Fruit fly (Drosophila melanogaster): Measurements from ENCODE around the gene CG11927.
A peak's percentile ranks its signal among the peaks of the same experiment; 100 is the strongest.

Gene CG11927

dm6 chr2L:4810697-4811490 is 36.7 kb upstream of the CG11927 start (continued):
- TF ChIP-seq CG8388 (GFP tag; optimal IDR thresholded peaks at IDR 0.05) = peak; percentile 56
- peak; percentile 89 for TF ChIP-seq Ets65A (GFP tag)
- no peak for TF ChIP-seq usp (GFP tag; optimal IDR thresholded peaks at IDR 0.05)
- TF ChIP-seq H15 (GFP tag; IDR thresholded peaks at IDR 0.05) = no peak
- TF ChIP-seq Dek (tag; optimal IDR thresholded peaks at IDR 0.05) = peak; percentile 61
- TF ChIP-seq jumu (GFP tag; optimal IDR thresholded peaks at IDR 0.05) = no peak
- TF ChIP-seq CG34422 (GFP tag; IDR thresholded peaks at IDR 0.05) = no peak
- peak; percentile 37 for TF ChIP-seq CG2116 (GFP tag; optimal IDR thresholded peaks at IDR 0.05)
- no peak for TF ChIP-seq CG7372 (GFP tag; IDR thresholded peaks at IDR 0.05)
- peak; percentile 71 for TF ChIP-seq slbo (GFP tag; IDR thresholded peaks at IDR 0.05)
- no peak for TF ChIP-seq CG12299 (tag; optimal IDR thresholded peaks at IDR 0.05)
- no peak for TF ChIP-seq CG10321 (GFP tag; IDR thresholded peaks at IDR 0.05)
- no peak for TF ChIP-seq Deaf1 (tag; optimal IDR thresholded peaks at IDR 0.05)
- TF ChIP-seq CG9817 (tag; optimal IDR thresholded peaks at IDR 0.05) = peak; percentile 44
- TF ChIP-seq gsb (GFP tag; IDR thresholded peaks at IDR 0.05) = no peak
- no peak for TF ChIP-seq unc-4 (GFP tag; IDR thresholded peaks at IDR 0.05; ENCODE audit: partially characterized antibody)
- TF ChIP-seq CG2199 (GFP tag; IDR thresholded peaks at IDR 0.05) = no peak
- TF ChIP-seq CG11723 (GFP tag; optimal IDR thresholded peaks at IDR 0.05) = peak; percentile 70
- peak; percentile 24; the same call in 1 of the 2 replicates for TF ChIP-seq CG17328 (GFP tag; IDR thresholded peaks at IDR 0.05)
- TF ChIP-seq MTF-1 (GFP tag; optimal IDR thresholded peaks at IDR 0.05; ENCODE audit: borderline replicate concordance) = no peak
- TF ChIP-seq Dad (GFP tag; optimal IDR thresholded peaks at IDR 0.05) = peak; percentile 9
- TF ChIP-seq Fer1 (GFP tag; optimal IDR thresholded peaks at IDR 0.05) = peak; percentile 7
- peak; percentile 36 for TF ChIP-seq ac (GFP tag; optimal IDR thresholded peaks at IDR 0.05)
- TF ChIP-seq Hmx (GFP tag; optimal IDR thresholded peaks at IDR 0.05) = peak; percentile 53

dm6 chr2L:4811491-4812058 is 36.0 kb upstream of the CG11927 start:
- TF ChIP-seq chm (GFP tag; IDR thresholded peaks at IDR 0.05) = peak; percentile 77
- TF ChIP-seq lmd (GFP tag; IDR thresholded peaks at IDR 0.05) = no peak
- peak; percentile 76 for TF ChIP-seq Bgb (GFP tag; IDR thresholded peaks at IDR 0.05; ENCODE audit: partially characterized antibody)
- TF ChIP-seq Dip3 (GFP tag; optimal IDR thresholded peaks at IDR 0.05) = no peak
- TF ChIP-seq CG4328 (GFP tag; optimal IDR thresholded peaks at IDR 0.05) = peak; percentile 31
- TF ChIP-seq Dfd (GFP tag; optimal IDR thresholded peaks at IDR 0.05) = peak in 1 of 2 experiments; percentile 33
- TF ChIP-seq E2f2 (GFP tag; IDR thresholded peaks at IDR 0.05) = no peak
- peak; percentile 43; the same call in 1 of the 3 replicates for TF ChIP-seq Dbx (GFP tag; IDR thresholded peaks at IDR 0.05)
- TF ChIP-seq HHEX (GFP tag; optimal IDR thresholded peaks at IDR 0.05) = no peak
- no peak for TF ChIP-seq Ravus (GFP tag; IDR thresholded peaks at IDR 0.05)
- TF ChIP-seq BtbVII (GFP tag; optimal IDR thresholded peaks at IDR 0.05) = peak; percentile 36
- TF ChIP-seq run (tag; optimal IDR thresholded peaks at IDR 0.05) = peak; percentile 43
- TF ChIP-seq grn (GFP tag; optimal IDR thresholded peaks at IDR 0.05) = peak; percentile 97
- peak; percentile 74 for TF ChIP-seq Adf1 (GFP tag; IDR thresholded peaks at IDR 0.05)
- TF ChIP-seq dan (GFP tag; IDR thresholded peaks at IDR 0.05) = no peak
- TF ChIP-seq Dll (GFP tag; IDR thresholded peaks at IDR 0.05; ENCODE audit: partially characterized antibody) = peak; percentile 75; the same call in 3 of the 4 replicates
- TF ChIP-seq org-1 (GFP tag; optimal IDR thresholded peaks at IDR 0.05) = no peak
- no peak for TF ChIP-seq CG7372 (GFP tag; IDR thresholded peaks at IDR 0.05)
- peak; percentile 72 for TF ChIP-seq mirr (GFP tag; optimal IDR thresholded peaks at IDR 0.05)
- TF ChIP-seq ERR (GFP tag; optimal IDR thresholded peaks at IDR 0.05) = no peak
- no peak for TF ChIP-seq az2 (GFP tag; optimal IDR thresholded peaks at IDR 0.05)
- no peak for TF ChIP-seq Ets65A (GFP tag)
- peak; percentile 57 for TF ChIP-seq scrt (GFP tag; optimal IDR thresholded peaks at IDR 0.05)
- TF ChIP-seq h (optimal IDR thresholded peaks at IDR 0.05) = no peak
- TF ChIP-seq Six4 (GFP tag; optimal IDR thresholded peaks at IDR 0.05) = no peak
- TF ChIP-seq CG11695 (GFP tag; IDR thresholded peaks at IDR 0.05) = peak; percentile 9; the same call in 1 of the 3 replicates
- peak; percentile 73 for TF ChIP-seq ato (GFP tag; IDR thresholded peaks at IDR 0.05; ENCODE audit: partially characterized antibody)
- TF ChIP-seq Hr51 (GFP tag; optimal IDR thresholded peaks at IDR 0.05) = no peak
